Fruit fly (Drosophila melanogaster) whole organism, embryonic: ENCODE results near the gene Cap-D3.

Source experiments
- Antp ChIP-seq: fragments of 200-800 bp; sonication (Bioruptor generic); optimal IDR thresholded peaks from 3 replicates; lab custom pipeline; 2016; ENCODE audit warnings: missing biosample characterization, missing genetic modification characterization
- CG10267 ChIP-seq: fragments of 200-800 bp; sonication (Bioruptor generic); optimal IDR thresholded peaks from 2 replicates; lab custom pipeline; 2018; ENCODE audit warnings: missing biosample characterization, mild to moderate bottlenecking, missing genetic modification characterization, moderate library complexity
- CG11560 ChIP-seq: fragments of 200-800 bp; sonication (Bioruptor generic); IDR thresholded peaks from 3 replicates; pipeline ENCODE4 v1.3.6; 2022; ENCODE audit warnings: missing biosample characterization, missing genetic modification characterization
- CG12104 ChIP-seq: fragments of 200-800 bp; sonication (Bioruptor generic); optimal IDR thresholded peaks from 3 replicates; lab custom pipeline; 2016; ENCODE audit warnings: missing biosample characterization, missing genetic modification characterization
- CG15269 ChIP-seq: fragments of 200-800 bp; sonication (Bioruptor generic); optimal IDR thresholded peaks from 2 replicates; lab custom pipeline; 2018; ENCODE audit warnings: missing biosample characterization, mild to moderate bottlenecking, missing genetic modification characterization, moderate library complexity
- CG15479 ChIP-seq: fragments of 200-800 bp; sonication (Bioruptor generic); optimal IDR thresholded peaks from 3 replicates; lab custom pipeline; 2019; ENCODE audit warnings: missing biosample characterization, mild to moderate bottlenecking, missing genetic modification characterization, moderate library complexity
- CG18476 ChIP-seq: fragments of 200-800 bp; sonication (Bioruptor generic); optimal IDR thresholded peaks from 2 replicates; lab custom pipeline; 2016; ENCODE audit warnings: missing biosample characterization, mild to moderate bottlenecking, missing genetic modification characterization
- CG30431 ChIP-seq: fragments of 200-800 bp; sonication (Bioruptor generic); optimal IDR thresholded peaks from 2 replicates; lab custom pipeline; 2017; ENCODE audit warnings: missing biosample characterization, missing genetic modification characterization
- CG3065 ChIP-seq: fragments of 200-800 bp; sonication (Bioruptor generic); optimal IDR thresholded peaks from 2 replicates; lab custom pipeline; 2016; ENCODE audit warnings: missing biosample characterization, missing genetic modification characterization
- CG3163 ChIP-seq: fragments of 200-800 bp; sonication (Bioruptor generic); optimal IDR thresholded peaks from 3 replicates; lab custom pipeline; 2016; ENCODE audit warnings: missing biosample characterization, missing genetic modification characterization
- CG4730 ChIP-seq: fragments of 200-800 bp; sonication (Bioruptor generic); IDR thresholded peaks from 2 replicates; pipeline ENCODE4 v1.3.6; 2022; ENCODE audit warnings: missing biosample characterization, missing genetic modification characterization
- CG7963 ChIP-seq: fragments of 200-800 bp; sonication (Bioruptor generic); IDR thresholded peaks from 3 replicates; pipeline ENCODE4 v1.3.6; 2022; ENCODE audit warnings: missing biosample characterization, missing genetic modification characterization; ENCODE audit not compliant: partially characterized antibody
- CG8281 ChIP-seq: fragments of 200-800 bp; sonication (Bioruptor generic); optimal IDR thresholded peaks from 2 replicates; lab custom pipeline; 2018; ENCODE audit warnings: missing biosample characterization, mild to moderate bottlenecking, missing genetic modification characterization, moderate library complexity
- CG8924 ChIP-seq: fragments of 200-800 bp; optimal IDR thresholded peaks from 3 replicates; lab custom pipeline; 2019; ENCODE audit warnings: missing biosample characterization, mild to moderate bottlenecking, missing genetic modification characterization, moderate library complexity
- CG9932 ChIP-seq: fragments of 200-800 bp; sonication (Bioruptor generic); IDR thresholded peaks from 2 replicates; pipeline ENCODE4 v1.3.6; 2022; ENCODE audit warnings: missing biosample characterization, missing genetic modification characterization
- Chrac-16 ChIP-seq: fragments of 200-800 bp; sonication (Bioruptor generic); optimal IDR thresholded peaks from 3 replicates; lab custom pipeline; 2016; ENCODE audit warnings: missing biosample characterization, missing genetic modification characterization
- D19B ChIP-seq: fragments of 200-800 bp; sonication (Bioruptor generic); optimal IDR thresholded peaks from 2 replicates; lab custom pipeline; 2017; ENCODE audit warnings: missing biosample characterization, mild to moderate bottlenecking, missing genetic modification characterization
- Eip74EF ChIP-seq, 2 experiments: fragments of 200-800 bp in 1 of 2; fragments of >200 bp in 1 of 2; sonication (Bioruptor generic) in 1 of 2; optimal IDR thresholded peaks; 2 replicates each; lab custom pipeline; 2017 to 2019; ENCODE audit warnings: missing biosample characterization in 2 of 2, missing genetic modification characterization in 2 of 2, mild to moderate bottlenecking in 1 of 2, moderate library complexity in 1 of 2
- Fer2 ChIP-seq: fragments of 200-800 bp; sonication (Bioruptor generic); optimal IDR thresholded peaks from 2 replicates; lab custom pipeline; 2018; ENCODE audit warnings: missing biosample characterization, mild to moderate bottlenecking, missing genetic modification characterization, moderate library complexity
- H15 ChIP-seq: fragments of 200-800 bp; sonication (Bioruptor generic); IDR thresholded peaks from 3 replicates; pipeline ENCODE4 v1.3.6; 2022; ENCODE audit warnings: missing biosample characterization, missing genetic modification characterization
- HLH3B ChIP-seq: fragments of 200-800 bp; sonication (Bioruptor generic); IDR thresholded peaks from 2 replicates; pipeline ENCODE4 v1.3.6; 2022; ENCODE audit warnings: missing biosample characterization, missing genetic modification characterization
- Meics ChIP-seq: fragments of 200-800 bp; sonication (Bioruptor generic); optimal IDR thresholded peaks from 2 replicates; lab custom pipeline; 2017; ENCODE audit warnings: missing biosample characterization, mild to moderate bottlenecking, missing genetic modification characterization
- Mes4 ChIP-seq: fragments of 200-800 bp; sonication (Bioruptor generic); optimal IDR thresholded peaks from 2 replicates; lab custom pipeline; 2016; ENCODE audit warnings: missing biosample characterization, missing genetic modification characterization
- Myb ChIP-seq: fragments of 200-800 bp; sonication (Bioruptor generic); optimal IDR thresholded peaks from 2 replicates; lab custom pipeline; 2016; ENCODE audit warnings: missing biosample characterization, missing genetic modification characterization
- NC2α ChIP-seq: fragments of 200-800 bp; sonication (Bioruptor generic); optimal IDR thresholded peaks from 2 replicates; lab custom pipeline; 2016; ENCODE audit warnings: missing biosample characterization, missing genetic modification characterization
- Nf-YC ChIP-seq: fragments of 200-800 bp; optimal IDR thresholded peaks from 3 replicates; lab custom pipeline; 2019; ENCODE audit warnings: missing biosample characterization, mild to moderate bottlenecking, missing genetic modification characterization, moderate library complexity
- PHDP ChIP-seq: fragments of 200-800 bp; sonication (Bioruptor generic); optimal IDR thresholded peaks from 3 replicates; lab custom pipeline; 2018; ENCODE audit warnings: missing biosample characterization, mild to moderate bottlenecking, missing genetic modification characterization, moderate library complexity
- Scr ChIP-seq: fragments of 200-800 bp; sonication (Bioruptor generic); IDR thresholded peaks from 2 replicates; pipeline ENCODE4 v1.3.6; 2022; ENCODE audit warnings: missing biosample characterization, missing genetic modification characterization; ENCODE audit not compliant: partially characterized antibody
- abd-A ChIP-seq: fragments of 200-800 bp; sonication (Bioruptor generic); optimal IDR thresholded peaks from 3 replicates; lab custom pipeline; 2019; ENCODE audit warnings: missing biosample characterization, mild to moderate bottlenecking, missing genetic modification characterization, moderate library complexity
- ac ChIP-seq: fragments of 200-800 bp; sonication (Bioruptor generic); optimal IDR thresholded peaks from 3 replicates; lab custom pipeline; 2017; ENCODE audit warnings: missing biosample characterization, mild to moderate bottlenecking, missing genetic modification characterization
- ash1 ChIP-seq: fragments of 200-800 bp; sonication (Bioruptor generic); optimal IDR thresholded peaks from 2 replicates; lab custom pipeline; 2018; ENCODE audit warnings: missing biosample characterization, mild to moderate bottlenecking, missing genetic modification characterization
- cad ChIP-seq: fragments of >200 bp; optimal IDR thresholded peaks from 2 replicates; lab custom pipeline; 2017; ENCODE audit warnings: missing biosample characterization, missing genetic modification characterization
- chif ChIP-seq, 2 experiments: fragments of 200-800 bp; sonication (Bioruptor generic); optimal IDR thresholded peaks; 3 replicates each; lab custom pipeline; 2016; ENCODE audit warnings: missing biosample characterization in 2 of 2, missing genetic modification characterization in 2 of 2
- chinmo ChIP-seq: fragments of 200-800 bp; sonication (Bioruptor generic); IDR thresholded peaks from 4 replicates; pipeline ENCODE4 v1.3.6; 2022; ENCODE audit warnings: missing biosample characterization, missing genetic modification characterization; ENCODE audit not compliant: partially characterized antibody
- da ChIP-seq: fragments of 200-800 bp; sonication (Bioruptor generic); optimal IDR thresholded peaks from 2 replicates; lab custom pipeline; 2016; ENCODE audit warnings: missing biosample characterization, missing genetic modification characterization
- ewg ChIP-seq: fragments of 200-800 bp; sonication (Bioruptor generic); optimal IDR thresholded peaks from 3 replicates; lab custom pipeline; 2017; ENCODE audit warnings: mild to moderate bottlenecking, missing biosample characterization, missing genetic modification reagents, missing genetic modification characterization
- klu ChIP-seq: fragments of 200-800 bp; sonication (Bioruptor generic); IDR thresholded peaks from 2 replicates; pipeline ENCODE4 v1.3.6; 2022; ENCODE audit warnings: missing biosample characterization, missing genetic modification characterization
- onecut ChIP-seq: fragments of 200-800 bp; sonication (Bioruptor generic); IDR thresholded peaks from 2 replicates; pipeline ENCODE4 v1.3.6; 2022; ENCODE audit warnings: missing biosample characterization, missing genetic modification characterization
- pan ChIP-seq, 4 experiments: fragments of >200 bp in 3 of 4; fragments of 200-800 bp in 1 of 4; sonication (Bioruptor generic) in 1 of 4; optimal IDR thresholded peaks in 3 of 4; IDR thresholded peaks in 1 of 4; 2 replicates each; pipeline versions ENCODE4 v1.3.6 to Lab custom; 2017 to 2022; ENCODE audit warnings: missing biosample characterization in 2 of 4, missing genetic modification characterization in 2 of 4, mixed read lengths in 1 of 4
- phol ChIP-seq: fragments of 200-800 bp; sonication (Bioruptor generic); optimal IDR thresholded peaks from 3 replicates; lab custom pipeline; 2018; ENCODE audit warnings: missing biosample characterization, mild to moderate bottlenecking, missing genetic modification characterization, moderate library complexity
- pum ChIP-seq: fragments of 200-800 bp; sonication (Bioruptor generic); optimal IDR thresholded peaks from 2 replicates; lab custom pipeline; 2016; ENCODE audit warnings: missing biosample characterization, missing genetic modification characterization
- rib ChIP-seq: fragments of 200-800 bp; sonication (Bioruptor generic); IDR thresholded peaks from 2 replicates; pipeline ENCODE4 v1.3.6; 2022; ENCODE audit warnings: missing biosample characterization, missing genetic modification characterization
- run ChIP-seq: fragments of 200-800 bp; sonication (Bioruptor generic); optimal IDR thresholded peaks from 3 replicates; lab custom pipeline; 2018; ENCODE audit warnings: missing biosample characterization, mild to moderate bottlenecking, missing genetic modification characterization
- salm ChIP-seq: fragments of 200-800 bp; sonication (Bioruptor generic); optimal IDR thresholded peaks from 2 replicates; lab custom pipeline; 2018; ENCODE audit warnings: missing biosample characterization, mild to moderate bottlenecking, missing genetic modification characterization
- sens ChIP-seq: fragments of 200-800 bp; sonication (Bioruptor generic); peaks from one replicate; lab custom pipeline; 2016; ENCODE audit warnings: missing biosample characterization, missing genetic modification characterization
- vnd ChIP-seq: fragments of 200-800 bp; sonication (Bioruptor generic); IDR thresholded peaks from 3 replicates; pipeline ENCODE4 v1.3.6; 2022; ENCODE audit warnings: missing biosample characterization, missing genetic modification characterization; ENCODE audit not compliant: partially characterized antibody
- zen2 ChIP-seq: fragments of 200-800 bp; sonication (Bioruptor generic); IDR thresholded peaks from 3 replicates; pipeline ENCODE4 v1.3.6; 2022; ENCODE audit warnings: missing biosample characterization, missing genetic modification characterization; ENCODE audit not compliant: partially characterized antibody
- zfh2 ChIP-seq: fragments of 200-800 bp; sonication (Bioruptor generic); optimal IDR thresholded peaks from 2 replicates; lab custom pipeline; 2016; ENCODE audit warnings: missing biosample characterization, missing genetic modification characterization

Cap-D3 gene

DNA sequence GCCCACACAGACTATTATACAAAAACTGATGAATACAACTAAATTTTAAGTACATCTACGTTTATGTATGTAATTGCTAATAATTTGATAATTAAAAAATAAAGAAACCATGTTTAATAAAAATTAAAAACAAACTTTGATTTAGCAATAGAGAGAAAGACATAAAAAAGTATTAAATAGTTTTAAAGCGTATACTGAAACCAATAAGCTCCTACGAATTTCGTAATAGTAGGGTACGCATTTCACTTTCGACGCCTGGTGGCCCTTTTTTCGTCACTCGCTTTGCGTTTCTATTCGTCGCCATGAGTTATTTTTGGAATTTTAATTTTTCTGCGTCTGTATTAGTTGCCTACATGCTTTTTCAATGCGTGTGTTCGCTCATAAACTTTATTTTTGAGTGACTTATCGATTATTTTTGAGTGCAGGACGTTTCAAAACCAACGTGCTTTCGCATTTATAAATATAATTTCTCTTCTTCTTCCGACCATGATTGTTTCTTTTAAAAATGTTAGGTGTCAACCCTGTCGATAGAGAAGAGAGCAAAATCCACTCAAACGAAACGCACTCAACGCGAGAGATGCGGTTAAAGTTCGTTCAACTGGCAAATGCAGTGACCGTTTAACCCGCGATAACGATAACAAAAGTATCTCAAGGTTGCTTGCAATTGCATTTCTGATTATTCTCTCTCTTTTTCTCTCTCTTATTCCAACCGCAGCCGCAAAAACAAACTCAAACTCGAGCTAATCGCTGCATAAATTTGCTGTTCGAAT is 21.0 kb downstream of the Cap-D3 start, which contains the start of gene Oscillin (continued):
- TF ChIP-seq CG11560 (tag; lab: Robert Waterston, UW) (no peak), salm (tag; lab: Kevin White, UChicago) (peak; percentile 56), da (GFP tag; lab: Kevin White, UChicago) (no peak), cad (GFP tag; lab: Kevin White, UChicago) (no peak), Mes4 (GFP tag; lab: Kevin White, UChicago) (peak; percentile 38), D19B (GFP tag; lab: Kevin White, UChicago) (peak; percentile 72), NC2α (GFP tag; lab: Kevin White, UChicago) (no peak), CG12104 (GFP tag; lab: Kevin White, UChicago) (peak; percentile 80), CG9932 (peak; percentile 72), CG3163 (GFP tag; lab: Kevin White, UChicago) (no peak), onecut (GFP tag; lab: Robert Waterston, UW) (peak; percentile 67), CG3065 (GFP tag; lab: Kevin White, UChicago) (peak; percentile 67), chinmo (peak; percentile 85; the same call in 3 of the 4 replicates), CG15269 (peak; percentile 75), zen2 (GFP tag; lab: Robert Waterston, UW) (peak; percentile 89), CG30431 (GFP tag; lab: Kevin White, UChicago) (peak; percentile 45), ac (GFP tag; lab: Kevin White, UChicago) (no peak), H15 (GFP tag; lab: Robert Waterston, UW) (peak; percentile 72), Myb (GFP tag; lab: Kevin White, UChicago) (no peak), CG18476 (GFP tag; lab: Kevin White, UChicago) (peak; percentile 70), sens (GFP tag; lab: Kevin White, UChicago) (peak; percentile 87), ash1 (GFP tag; lab: Kevin White, UChicago) (no peak), pum (GFP tag; lab: Kevin White, UChicago) (peak; percentile 13), CG8281 (tag; lab: Kevin White, UChicago) (peak; percentile 49), phol (tag; lab: Kevin White, UChicago) (peak; percentile 89), CG15479 (GFP tag; lab: Kevin White, UChicago) (no peak), abd-A (tag; lab: Kevin White, UChicago) (peak; percentile 64), Chrac-16 (GFP tag; lab: Kevin White, UChicago) (no peak), zfh2 (GFP tag; lab: Kevin White, UChicago) (no peak), CG4730 (peak; percentile 69), Nf-YC (tag; lab: Kevin White, UChicago) (peak; percentile 72), Meics (GFP tag; lab: Kevin White, UChicago) (peak; percentile 86), ewg (GFP tag; lab: Kevin White, UChicago) (peak; percentile 48), run (no peak), pan (optimal IDR thresholded peaks at IDR 0.05; lab: Kevin White, UChicago) (no peak), pan (GFP tag; optimal IDR thresholded peaks at IDR 0.05 in 1 of 2, IDR thresholded peaks at IDR 0.05 in 1 of 2) (peak in 1 of 2 experiments; percentile 92), CG10267 (tag; lab: Kevin White, UChicago) (peak; percentile 83), vnd (GFP tag; lab: Robert Waterston, UW) (peak; percentile 51; the same call in 2 of the 3 replicates), CG7963 (peak; percentile 77), Scr (GFP tag; lab: Robert Waterston, UW) (peak; percentile 59), Eip74EF (GFP tag; optimal IDR thresholded peaks at IDR 0.05; lab: Kevin White, UChicago) (peak in 1 of 2 experiments; percentile 80), klu (peak; percentile 72), HLH3B (GFP tag; lab: Robert Waterston, UW) (peak; percentile 78), Fer2 (tag; lab: Kevin White, UChicago) (peak; percentile 74), rib (GFP tag; lab: Robert Waterston, UW) (peak; percentile 45; the same call in 1 of the 2 replicates), PHDP (no peak), CG8924 (tag; lab: Kevin White, UChicago) (peak; percentile 84), chif (GFP tag; optimal IDR thresholded peaks at IDR 0.05; lab: Kevin White, UChicago) (peak in 1 of 2 experiments; percentile 30), Antp (GFP tag; lab: Kevin White, UChicago) (peak; percentile 35)
